Worm (Caenorhabditis elegans) whole organism, L4 larva: ENCODE data around the gene rnp-7.
A peak's percentile ranks its signal among the peaks of the same experiment; 100 is the strongest.

ENCODE experiments used
- F37D6.2 ChIP-seq: sonication (generic microtip); optimal IDR thresholded peaks from 2 replicates; lab custom pipeline; 2016; ENCODE audit warnings: mild to moderate bottlenecking, missing genetic modification characterization, missing compliant biosample characterization
- F49E8.2 ChIP-seq: sonication (generic microtip); optimal IDR thresholded peaks from 2 replicates; lab custom pipeline; 2016; ENCODE audit warnings: missing compliant biosample characterization, mild to moderate bottlenecking, missing genetic modification characterization, borderline replicate concordance
- T26A8.4 ChIP-seq: fragments of 200-800 bp; sonication (Bioruptor generic); IDR thresholded peaks from 2 replicates; pipeline ENCODE4 v1.3.6; 2022; ENCODE audit warnings: missing genetic modification characterization, missing compliant biosample characterization
- Y105C5A.15 ChIP-seq: fragments of 200-800 bp; sonication (Bioruptor generic); IDR thresholded peaks from 2 replicates; pipeline ENCODE4 v1.3.6; 2022; ENCODE audit warnings: missing genetic modification characterization, missing compliant biosample characterization
- ZK337.2 ChIP-seq: fragments of 200-800 bp; sonication (Bioruptor generic); IDR thresholded peaks from 2 replicates; pipeline ENCODE4 v1.3.6; 2022; ENCODE audit warnings: missing genetic modification reagents, missing genetic modification characterization, missing compliant biosample characterization
- aha-1 ChIP-seq: fragments of 150-350 bp; peaks from one replicate; lab custom pipeline; 2014; ENCODE audit warnings: missing biosample characterization, missing genetic modification characterization
- attf-4 ChIP-seq: sonication (generic microtip); optimal IDR thresholded peaks from 3 replicates; lab custom pipeline; 2017; ENCODE audit warnings: missing biosample characterization, missing genetic modification characterization
- cey-2 ChIP-seq: sonication (generic microtip); optimal IDR thresholded peaks from 3 replicates; lab custom pipeline; 2017; ENCODE audit warnings: missing genetic modification characterization, mild to moderate bottlenecking, missing compliant biosample characterization, antibody characterized with exemption, borderline replicate concordance; ENCODE audit not compliant: insufficient read depth
- ctbp-1 ChIP-seq: fragments of 200-800 bp; sonication (Bioruptor generic); IDR thresholded peaks from 2 replicates; pipeline ENCODE4 v1.3.6; 2022; ENCODE audit warnings: missing genetic modification reagents, missing genetic modification characterization, missing compliant biosample characterization
- daf-19 ChIP-seq: fragments of 200-800 bp; sonication (Bioruptor generic); conservative IDR thresholded peaks from 2 replicates; pipeline ENCODE4 v1.3.6; 2022; ENCODE audit warnings: missing genetic modification characterization, missing compliant biosample characterization
- dmd-9 ChIP-seq: fragments of 200-800 bp; sonication (Bioruptor generic); IDR thresholded peaks from 2 replicates; pipeline ENCODE4 v1.3.6; 2022; ENCODE audit warnings: missing genetic modification reagents, missing genetic modification characterization, missing compliant biosample characterization
- dpl-1 ChIP-seq: fragments of 150-350 bp; optimal IDR thresholded peaks from 2 replicates; lab custom pipeline; 2014; ENCODE audit warnings: missing biosample characterization, missing genetic modification reagents, missing genetic modification characterization
- dve-1 ChIP-seq: sonication (generic microtip); optimal IDR thresholded peaks from 2 replicates; lab custom pipeline; 2017; ENCODE audit warnings: antibody characterized with exemption, mild to moderate bottlenecking, missing genetic modification characterization, missing compliant biosample characterization; ENCODE audit not compliant: insufficient read depth
- egl-27 ChIP-seq: sonication (generic microtip); optimal IDR thresholded peaks from 3 replicates; lab custom pipeline; 2017; ENCODE audit warnings: missing biosample characterization, missing genetic modification reagents, missing genetic modification characterization
- fkh-10 ChIP-seq: fragments of 150-350 bp; optimal IDR thresholded peaks from 2 replicates; lab custom pipeline; 2014; ENCODE audit warnings: missing biosample characterization, missing genetic modification reagents, missing genetic modification characterization
- fos-1 ChIP-seq: fragments of 150-350 bp; optimal IDR thresholded peaks from 2 replicates; lab custom pipeline; 2014; ENCODE audit warnings: missing biosample characterization, missing genetic modification characterization
- gei-8 ChIP-seq: fragments of 200-800 bp; sonication (Bioruptor generic); optimal IDR thresholded peaks from 2 replicates; lab custom pipeline; 2018; ENCODE audit warnings: mild to moderate bottlenecking, missing genetic modification characterization, missing compliant biosample characterization
- hif-1 ChIP-seq, 2 experiments: sonication (generic microtip); optimal IDR thresholded peaks; 2 replicates each; lab custom pipeline; 2016 to 2017; ENCODE audit warnings: missing compliant biosample characterization in 2 of 2, missing genetic modification characterization in 2 of 2, missing genetic modification reagents in 2 of 2, missing genotype in 2 of 2, mild to moderate bottlenecking in 1 of 2
- hlh-11 ChIP-seq: fragments of 200-800 bp; sonication (Bioruptor generic); optimal IDR thresholded peaks from 2 replicates; lab custom pipeline; 2018; ENCODE audit warnings: mild to moderate bottlenecking, missing genetic modification characterization, missing compliant biosample characterization
- hlh-30 ChIP-seq: sonication (generic microtip); optimal IDR thresholded peaks from 2 replicates; lab custom pipeline; 2017; ENCODE audit warnings: antibody characterized with exemption, mild to moderate bottlenecking, missing genetic modification characterization, missing compliant biosample characterization; ENCODE audit not compliant: insufficient read depth
- hmg-1.1 ChIP-seq: fragments of 200-800 bp; sonication (Bioruptor generic); IDR thresholded peaks from 2 replicates; pipeline ENCODE4 v1.3.6; 2022; ENCODE audit warnings: missing genetic modification reagents, missing genetic modification characterization, missing compliant biosample characterization
- lim-7 ChIP-seq: fragments of 200-800 bp; sonication (Bioruptor generic); IDR thresholded peaks from 2 replicates; pipeline ENCODE4 v1.3.6; 2022; ENCODE audit warnings: missing genetic modification characterization, missing compliant biosample characterization
- lin-1 ChIP-seq: fragments of 200-800 bp; sonication (Bioruptor generic); IDR thresholded peaks from 2 replicates; pipeline ENCODE4 v1.3.6; 2022; ENCODE audit warnings: missing genetic modification reagents, missing genetic modification characterization, missing compliant biosample characterization
- lir-3 ChIP-seq: sonication (generic microtip); optimal IDR thresholded peaks from 2 replicates; lab custom pipeline; 2016; ENCODE audit warnings: mild to moderate bottlenecking, missing genetic modification characterization, missing compliant biosample characterization
- lsy-2 ChIP-seq, 2 experiments: fragments of 150-350 bp in 1 of 2; sonication (generic microtip) in 1 of 2; optimal IDR thresholded peaks; 2 replicates each; lab custom pipeline; 2014 to 2017; ENCODE audit warnings: missing biosample characterization in 2 of 2, missing genetic modification characterization in 2 of 2
- madf-9 ChIP-seq: fragments of 200-800 bp; sonication (Bioruptor generic); conservative IDR thresholded peaks from 2 replicates; pipeline ENCODE4 v1.3.6; 2022; ENCODE audit warnings: missing genetic modification reagents, missing genetic modification characterization, missing compliant biosample characterization
- mdl-1 ChIP-seq, 2 experiments: fragments of 150-350 bp in 1 of 2; sonication (generic microtip) in 1 of 2; optimal IDR thresholded peaks; 2 replicates each; lab custom pipeline; 2014 to 2017; ENCODE audit warnings: missing biosample characterization in 2 of 2, missing genetic modification characterization in 2 of 2
- mxl-2 ChIP-seq: fragments of 200-800 bp; sonication (Bioruptor generic); conservative IDR thresholded peaks from 2 replicates; pipeline ENCODE4 v1.3.6; 2022; ENCODE audit warnings: missing genetic modification reagents, missing genetic modification characterization, missing compliant biosample characterization
- mxl-3 ChIP-seq: fragments of 200-800 bp; sonication (Bioruptor generic); optimal IDR thresholded peaks from 2 replicates; lab custom pipeline; 2018; ENCODE audit warnings: mild to moderate bottlenecking, missing genetic modification characterization, missing compliant biosample characterization
- nhr-102 ChIP-seq: sonication (generic microtip); optimal IDR thresholded peaks from 2 replicates; lab custom pipeline; 2016; ENCODE audit warnings: mild to moderate bottlenecking, missing genetic modification characterization, moderate library complexity, missing compliant biosample characterization
- nhr-25 ChIP-seq: sonication (generic microtip); optimal IDR thresholded peaks from 2 replicates; lab custom pipeline; 2017; ENCODE audit warnings: missing genetic modification characterization, mild to moderate bottlenecking, missing compliant biosample characterization, antibody characterized with exemption, moderate library complexity, borderline replicate concordance; ENCODE audit not compliant: insufficient read depth
- nhr-28 ChIP-seq: fragments of 150-350 bp; optimal IDR thresholded peaks from 2 replicates; lab custom pipeline; 2014; ENCODE audit warnings: missing biosample characterization, missing genetic modification characterization
- nhr-42 ChIP-seq: fragments of 200-800 bp; sonication (Bioruptor generic); IDR thresholded peaks from 2 replicates; pipeline ENCODE4 v1.3.6; 2022; ENCODE audit warnings: missing genetic modification characterization, missing compliant biosample characterization
- nhr-6 ChIP-seq: fragments of 150-350 bp; optimal IDR thresholded peaks from 2 replicates; lab custom pipeline; 2014; ENCODE audit warnings: missing biosample characterization, missing genetic modification characterization
- nhr-76 ChIP-seq: fragments of 150-350 bp; optimal IDR thresholded peaks from 2 replicates; lab custom pipeline; 2014; ENCODE audit warnings: missing biosample characterization, missing genetic modification characterization
- pha-4 ChIP-seq, 2 experiments: fragments of 150-350 bp in 1 of 2; fragments of 200-800 bp in 1 of 2; sonication (Bioruptor generic) in 1 of 2; IDR thresholded peaks in 1 of 2; optimal IDR thresholded peaks in 1 of 2; 2 replicates each; pipeline versions ENCODE4 v1.3.6 to Lab custom; 2014 to 2022; ENCODE audit warnings: missing genetic modification characterization in 2 of 2, missing genetic modification reagents in 2 of 2, missing biosample characterization in 1 of 2, missing compliant biosample characterization in 1 of 2
- rbr-2 ChIP-seq: sonication (generic microtip); optimal IDR thresholded peaks from 2 replicates; lab custom pipeline; 2016; ENCODE audit warnings: missing genotype, missing genetic modification characterization, missing compliant biosample characterization
- snpc-4 ChIP-seq: fragments of 150-350 bp; optimal IDR thresholded peaks from 2 replicates; lab custom pipeline; 2014; ENCODE audit warnings: missing biosample characterization, missing genetic modification characterization
- tra-1 ChIP-seq: fragments of 200-800 bp; sonication (Bioruptor generic); IDR thresholded peaks from 2 replicates; pipeline ENCODE4 v1.3.6; 2022; ENCODE audit warnings: missing genetic modification reagents, missing genetic modification characterization, missing compliant biosample characterization
- unc-39 ChIP-seq: sonication (generic microtip); optimal IDR thresholded peaks from 2 replicates; lab custom pipeline; 2017; ENCODE audit warnings: missing biosample characterization, missing genetic modification characterization
- ztf-11 ChIP-seq: fragments of 150-350 bp; optimal IDR thresholded peaks from 2 replicates; lab custom pipeline; 2014; ENCODE audit warnings: missing biosample characterization, missing genetic modification characterization
- ztf-7 ChIP-seq: fragments of 150-350 bp; optimal IDR thresholded peaks from 2 replicates; lab custom pipeline; 2014; ENCODE audit warnings: missing biosample characterization, missing genetic modification characterization

The rnp-7 gene

ce11 chrIII:7207903-7208497 is 47.0 kb upstream of the rnp-7 start, which contains the start of gene rpl-6 (continued):
- TF ChIP-seq dve-1: peak; percentile 86
- peak; percentile 85 for TF ChIP-seq dmd-9
- TF ChIP-seq nhr-42 (GFP tag; lab: Robert Waterston, UW): no peak
- no peak for TF ChIP-seq attf-4 (tag; lab: Kevin White, UChicago)
- TF ChIP-seq rbr-2 (tag; lab: Kevin White, UChicago): peak; percentile 79
- TF ChIP-seq nhr-6: peak; percentile 90
- TF ChIP-seq F49E8.2 (tag; lab: Kevin White, UChicago): no peak
- TF ChIP-seq unc-39 (tag; lab: Kevin White, UChicago): no peak
- no peak for TF ChIP-seq ztf-11
- TF ChIP-seq ZK337.2 (GFP tag; lab: Robert Waterston, UW): no peak
- TF ChIP-seq nhr-102 (tag; lab: Kevin White, UChicago): peak; percentile 82
- peak; percentile 19 for TF ChIP-seq ztf-7 (tag; lab: Kevin White, UChicago)
- TF ChIP-seq nhr-25: peak; percentile 62
- TF ChIP-seq ctbp-1 (GFP tag; lab: Robert Waterston, UW): peak; percentile 46; the same call in 1 of the 2 replicates
- TF ChIP-seq hlh-30 (tag; lab: Kevin White, UChicago): peak; percentile 88
- TF ChIP-seq madf-9 (GFP tag; lab: Robert Waterston, UW): no peak
- peak; percentile 78 for TF ChIP-seq hmg-1.1 (GFP tag; lab: Robert Waterston, UW)
- peak; percentile 99 for TF ChIP-seq aha-1 (tag; lab: Kevin White, UChicago)
- peak in 1 of 2 experiments; percentile 82 for TF ChIP-seq hif-1 (tag; optimal IDR thresholded peaks at IDR 0.05; lab: Kevin White, UChicago)
- TF ChIP-seq F37D6.2 (tag; lab: Kevin White, UChicago): peak; percentile 46
- TF ChIP-seq pha-4 (GFP tag; IDR thresholded peaks at IDR 0.05; lab: Robert Waterston, UW): peak; percentile 24; the same call in 1 of the 2 replicates
- TF ChIP-seq pha-4 (tag; optimal IDR thresholded peaks at IDR 0.05; lab: Kevin White, UChicago): peak; percentile 86
- TF ChIP-seq egl-27 (tag; lab: Kevin White, UChicago): peak; percentile 23
- no peak for TF ChIP-seq nhr-76 (tag; lab: Kevin White, UChicago)
- peak; percentile 76 for TF ChIP-seq T26A8.4
- TF ChIP-seq daf-19: peak; percentile 37; the same call in 1 of the 2 replicates
- no peak for TF ChIP-seq Y105C5A.15 (GFP tag; lab: Robert Waterston, UW)
- TF ChIP-seq fkh-10: peak; percentile 77
- TF ChIP-seq lim-7 (GFP tag; lab: Robert Waterston, UW): 0 out of 2 replicates have a peak, but pooled peaks have one; percentile 17
- peak; percentile 25 for TF ChIP-seq snpc-4

ce11 chrIII:7203130-7203775 is 42.3 kb upstream of the rnp-7 start:
- TF ChIP-seq mdl-1 (tag; optimal IDR thresholded peaks at IDR 0.05; lab: Kevin White, UChicago) (peak in 1 of 2 experiments; percentile 50), mxl-2 (GFP tag; lab: Robert Waterston, UW) (no peak), aha-1 (tag; lab: Kevin White, UChicago) (peak; percentile 95), gei-8 (GFP tag; lab: Kevin White, UChicago) (no peak), mxl-3 (peak; percentile 37), hlh-11 (tag; lab: Kevin White, UChicago) (peak; percentile 35), lsy-2 (tag; optimal IDR thresholded peaks at IDR 0.05; lab: Kevin White, UChicago) (peak in 1 of 2 experiments; percentile 49), lir-3 (tag; lab: Kevin White, UChicago) (no peak), nhr-28 (tag; lab: Kevin White, UChicago) (peak; percentile 66), tra-1 (GFP tag; lab: Robert Waterston, UW) (0 out of 2 replicates have a peak, but pooled peaks have one; percentile 37), fos-1 (tag; lab: Kevin White, UChicago) (no peak), snpc-4 (no peak), cey-2 (tag; lab: Kevin White, UChicago) (peak; percentile 73), hlh-30 (tag; lab: Kevin White, UChicago) (peak; percentile 17), dpl-1 (GFP tag; lab: Kevin White, UChicago) (peak; percentile 7), hif-1 (tag; optimal IDR thresholded peaks at IDR 0.05; lab: Kevin White, UChicago) (no peak), lin-1 (GFP tag; lab: Robert Waterston, UW) (no peak)
- TF ChIP-seq, all 104 proteins: peak for 10
